Fruit fly (Drosophila melanogaster) whole organism, embryonic: ENCODE results near the gene CG5509.

Source experiments
- CG1529 ChIP-seq: fragments of 200-800 bp; sonication (Bioruptor generic); optimal IDR thresholded peaks from 3 replicates; lab custom pipeline; 2018; ENCODE audit warnings: missing biosample characterization, missing genetic modification characterization
- CG9876 ChIP-seq: fragments of 200-800 bp; sonication (Bioruptor generic); optimal IDR thresholded peaks from 2 replicates; lab custom pipeline; 2016; ENCODE audit warnings: missing biosample characterization, missing genetic modification characterization
- Drgx ChIP-seq: fragments of 200-800 bp; sonication (Bioruptor generic); IDR thresholded peaks from 2 replicates; pipeline ENCODE4 v1.3.6; 2022; ENCODE audit warnings: missing biosample characterization, missing genetic modification characterization
- chm ChIP-seq: fragments of 200-800 bp; sonication (Bioruptor generic); IDR thresholded peaks from 2 replicates; pipeline ENCODE4 v1.3.6; 2022; ENCODE audit warnings: missing biosample characterization, missing genetic modification characterization
- en ChIP-seq: fragments of 200-800 bp; sonication (Bioruptor generic); optimal IDR thresholded peaks from 2 replicates; lab custom pipeline; 2016; ENCODE audit warnings: missing biosample characterization, missing genetic modification characterization
- gsb ChIP-seq: fragments of 200-800 bp; sonication (Bioruptor generic); IDR thresholded peaks from 2 replicates; pipeline ENCODE4 v1.3.6; 2022; ENCODE audit warnings: missing biosample characterization, missing genetic modification characterization
- ind ChIP-seq: fragments of 200-800 bp; sonication (Bioruptor generic); optimal IDR thresholded peaks from 3 replicates; lab custom pipeline; 2016; ENCODE audit warnings: missing biosample characterization, missing genetic modification characterization
- sens-2 ChIP-seq: fragments of 200-800 bp; sonication (Bioruptor generic); IDR thresholded peaks from 2 replicates; pipeline ENCODE4 v1.3.6; 2022; ENCODE audit warnings: missing biosample characterization, missing genetic modification characterization

DNA sequence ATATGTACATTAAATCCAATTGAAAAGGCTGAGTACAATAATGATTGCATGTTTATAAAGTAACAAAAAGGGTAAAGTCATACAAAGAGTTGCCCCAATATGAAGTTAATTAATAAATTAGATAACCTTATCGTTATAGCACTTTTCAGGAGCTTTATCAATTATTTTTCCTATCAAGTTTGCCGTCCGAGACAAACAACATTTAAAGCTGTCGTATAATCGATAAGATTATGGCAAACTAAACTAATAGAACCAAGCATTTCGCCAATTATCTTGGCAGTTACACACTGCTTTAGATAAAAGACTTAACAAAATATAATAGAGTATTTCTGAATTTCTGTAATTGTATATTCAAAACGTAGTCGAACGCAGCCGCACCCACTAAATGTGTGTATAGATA lies 47.1 kb upstream of the CG5509 start:
- TF ChIP-seq ind (GFP tag; lab: Kevin White, UChicago): no peak
- no peak for TF ChIP-seq CG1529
- no peak for TF ChIP-seq gsb (GFP tag; lab: Robert Waterston, UW)
- TF ChIP-seq chm: no peak
- TF ChIP-seq en (GFP tag; lab: Kevin White, UChicago): no peak
- TF ChIP-seq CG9876 (GFP tag; lab: Kevin White, UChicago): no peak
- no peak for TF ChIP-seq Drgx (GFP tag; lab: Robert Waterston, UW)
- TF ChIP-seq sens-2 (GFP tag; lab: Robert Waterston, UW): no peak
